Worm (Caenorhabditis elegans): ENCODE results near the gene lin-12.

DNA sequence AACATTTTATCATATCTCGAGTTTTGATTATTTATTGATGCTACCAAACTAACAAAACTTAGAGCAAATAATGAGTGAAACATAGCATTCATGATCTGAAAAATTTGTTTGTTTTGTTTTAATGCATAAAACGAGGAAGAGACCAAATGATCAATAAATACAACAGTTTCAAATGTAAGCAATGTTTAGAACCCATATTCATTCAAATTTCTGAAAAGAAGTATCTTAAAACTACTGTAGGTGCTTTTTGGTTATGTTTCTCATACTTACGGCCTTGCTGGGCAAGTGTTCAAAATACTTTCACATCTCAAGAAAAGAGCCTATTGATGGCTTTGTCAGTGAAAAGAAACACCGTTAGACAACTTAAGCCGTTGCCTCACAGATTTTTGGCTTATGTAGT is 6.4 kb upstream of the lin-12 start, which contains the start of gene F02A9.1:
- TF ChIP-seq cog-1 (tag; optimal IDR thresholded peaks at IDR 0.05) (no peak), med-1 (GFP tag; optimal IDR thresholded peaks at IDR 0.05; ENCODE audit: insufficient read depth) (no peak), flt-1 (GFP tag; IDR thresholded peaks at IDR 0.05) (no peak)

All from whole organism, midembryonic.